Worm (Caenorhabditis elegans) whole organism, late embryonic: Measurements from ENCODE around the gene repo-1.

Source experiments
- C08G9.2 ChIP-seq: sonication (generic microtip); optimal IDR thresholded peaks from 2 replicates; lab custom pipeline; 2016; ENCODE audit warnings: mild to moderate bottlenecking, missing genetic modification characterization, moderate library complexity, missing compliant biosample characterization
- F13H6.1 ChIP-seq: sonication (generic microtip); optimal IDR thresholded peaks from 2 replicates; lab custom pipeline; 2016; ENCODE audit warnings: missing genetic modification characterization, missing compliant biosample characterization
- K02D7.2 ChIP-seq: sonication (generic microtip); optimal IDR thresholded peaks from 2 replicates; lab custom pipeline; 2017; ENCODE audit warnings: mild to moderate bottlenecking, missing genetic modification characterization, missing compliant biosample characterization
- T23F11.4 ChIP-seq: fragments of 200-800 bp; sonication (Bioruptor generic); optimal IDR thresholded peaks from 2 replicates; lab custom pipeline; 2018; ENCODE audit warnings: mild to moderate bottlenecking, missing genetic modification characterization, missing compliant biosample characterization
- Y22D7AL.16 ChIP-seq: sonication (generic microtip); optimal IDR thresholded peaks from 2 replicates; lab custom pipeline; 2016; ENCODE audit warnings: missing genetic modification characterization, missing compliant biosample characterization
- ama-1 ChIP-seq: fragments of 150-350 bp; optimal IDR thresholded peaks from 2 replicates; lab custom pipeline; 2014
- ceh-22 ChIP-seq: sonication (generic microtip); optimal IDR thresholded peaks from 2 replicates; lab custom pipeline; 2017; ENCODE audit warnings: missing biosample characterization, missing genetic modification characterization
- ceh-24 ChIP-seq: sonication (generic microtip); optimal IDR thresholded peaks from 2 replicates; lab custom pipeline; 2016; ENCODE audit warnings: mild to moderate bottlenecking, missing genetic modification characterization, missing compliant biosample characterization
- ceh-31 ChIP-seq: sonication (generic microtip); optimal IDR thresholded peaks from 2 replicates; lab custom pipeline; 2016; ENCODE audit warnings: missing genetic modification characterization, missing compliant biosample characterization
- ceh-34 ChIP-seq: sonication (generic microtip); optimal IDR thresholded peaks from 2 replicates; lab custom pipeline; 2016; ENCODE audit warnings: mild to moderate bottlenecking, missing genetic modification characterization, missing compliant biosample characterization
- ceh-48 ChIP-seq: sonication (generic microtip); optimal IDR thresholded peaks from 2 replicates; lab custom pipeline; 2016; ENCODE audit warnings: missing genetic modification characterization, inconsistent platforms, missing compliant biosample characterization
- ceh-6 ChIP-seq: fragments of 200-800 bp; sonication (Bioruptor generic); optimal IDR thresholded peaks from 2 replicates; lab custom pipeline; 2018; ENCODE audit warnings: mild to moderate bottlenecking, missing genetic modification characterization, missing compliant biosample characterization
- ceh-9 ChIP-seq: sonication (generic microtip); optimal IDR thresholded peaks from 2 replicates; lab custom pipeline; 2016; ENCODE audit warnings: mild to moderate bottlenecking, missing genetic modification characterization, inconsistent platforms, missing compliant biosample characterization
- elt-2 ChIP-seq: sonication (generic microtip); optimal IDR thresholded peaks from 2 replicates; lab custom pipeline; 2016; ENCODE audit warnings: missing genetic modification reagents, missing genetic modification characterization, missing compliant biosample characterization
- ets-4 ChIP-seq: sonication (generic microtip); optimal IDR thresholded peaks from 2 replicates; lab custom pipeline; 2016; ENCODE audit warnings: missing genetic modification characterization, missing compliant biosample characterization
- fax-1 ChIP-seq: sonication (generic microtip); optimal IDR thresholded peaks from 2 replicates; lab custom pipeline; 2016; ENCODE audit warnings: missing genotype, missing genetic modification characterization, missing compliant biosample characterization
- fkh-10 ChIP-seq: fragments of 150-350 bp; optimal IDR thresholded peaks from 2 replicates; lab custom pipeline; 2014; ENCODE audit warnings: missing biosample characterization, missing genetic modification reagents, missing genetic modification characterization
- fkh-6 ChIP-seq: sonication (generic microtip); optimal IDR thresholded peaks from 2 replicates; lab custom pipeline; 2016; ENCODE audit warnings: missing genetic modification characterization, missing compliant biosample characterization
- hlh-13 ChIP-seq: fragments of 200-800 bp; sonication (Bioruptor generic); optimal IDR thresholded peaks from 2 replicates; lab custom pipeline; 2018; ENCODE audit warnings: mild to moderate bottlenecking, missing genetic modification characterization, missing compliant biosample characterization
- hlh-15 ChIP-seq: sonication (generic microtip); optimal IDR thresholded peaks from 2 replicates; lab custom pipeline; 2016; ENCODE audit warnings: missing genetic modification characterization, missing compliant biosample characterization
- hlh-6 ChIP-seq: sonication (generic microtip); optimal IDR thresholded peaks from 2 replicates; lab custom pipeline; 2016; ENCODE audit warnings: missing genotype, missing genetic modification characterization, missing compliant biosample characterization
- lim-6 ChIP-seq: sonication (generic microtip); optimal IDR thresholded peaks from 2 replicates; lab custom pipeline; 2016; ENCODE audit warnings: missing genetic modification characterization, missing compliant biosample characterization
- madf-2 ChIP-seq: sonication (generic microtip); optimal IDR thresholded peaks from 2 replicates; lab custom pipeline; 2017; ENCODE audit warnings: missing genetic modification characterization, missing compliant biosample characterization
- nfya-1 ChIP-seq: sonication (generic microtip); optimal IDR thresholded peaks from 2 replicates; lab custom pipeline; 2017; ENCODE audit warnings: missing genetic modification characterization, mild to moderate bottlenecking, missing compliant biosample characterization, antibody characterized with exemption, moderate library complexity
- nhr-11 ChIP-seq: fragments of 150-350 bp; optimal IDR thresholded peaks from 2 replicates; lab custom pipeline; 2014; ENCODE audit warnings: missing biosample characterization, missing genetic modification characterization
- npax-4 ChIP-seq: sonication (generic microtip); optimal IDR thresholded peaks from 2 replicates; lab custom pipeline; 2016; ENCODE audit warnings: missing genetic modification characterization, missing compliant biosample characterization
- odd-2 ChIP-seq: sonication (generic microtip); optimal IDR thresholded peaks from 2 replicates; lab custom pipeline; 2017; ENCODE audit warnings: antibody characterized with exemption, mild to moderate bottlenecking, missing genetic modification characterization, missing compliant biosample characterization
- pat-9 ChIP-seq: fragments of 200-800 bp; sonication (Bioruptor generic); optimal IDR thresholded peaks from 2 replicates; lab custom pipeline; 2018; ENCODE audit warnings: mild to moderate bottlenecking, missing genetic modification characterization, moderate library complexity, missing compliant biosample characterization
- pha-2 ChIP-seq: sonication (generic microtip); optimal IDR thresholded peaks from 2 replicates; lab custom pipeline; 2017; ENCODE audit warnings: mild to moderate bottlenecking, missing genetic modification characterization, missing compliant biosample characterization
- pqm-1 ChIP-seq: sonication (generic microtip); optimal IDR thresholded peaks from 2 replicates; lab custom pipeline; 2016; ENCODE audit warnings: missing genetic modification characterization, missing compliant biosample characterization
- ref-2 ChIP-seq: sonication (generic microtip); optimal IDR thresholded peaks from 2 replicates; lab custom pipeline; 2016; ENCODE audit warnings: missing genetic modification characterization, missing compliant biosample characterization
- rnt-1 ChIP-seq: sonication (generic microtip); optimal IDR thresholded peaks from 2 replicates; lab custom pipeline; 2016; ENCODE audit warnings: missing genetic modification characterization, missing compliant biosample characterization
- sdc-2 ChIP-seq: sonication (generic microtip); optimal IDR thresholded peaks from 2 replicates; lab custom pipeline; 2016; ENCODE audit warnings: missing genotype, missing genetic modification characterization, missing compliant biosample characterization
- sox-2 ChIP-seq: fragments of 200-800 bp; sonication (Bioruptor generic); IDR thresholded peaks from 2 replicates; pipeline ENCODE4 v1.3.6; 2022; ENCODE audit warnings: missing genetic modification reagents, missing genetic modification characterization, missing compliant biosample characterization
- syd-9 ChIP-seq: sonication (generic microtip); optimal IDR thresholded peaks from 2 replicates; lab custom pipeline; 2016; ENCODE audit warnings: mild to moderate bottlenecking, missing genetic modification characterization, moderate library complexity, missing compliant biosample characterization
- tbx-2 ChIP-seq: sonication (generic microtip); optimal IDR thresholded peaks from 2 replicates; lab custom pipeline; 2016; ENCODE audit warnings: missing genetic modification characterization, missing compliant biosample characterization
- unc-3 ChIP-seq, 2 experiments: fragments of 200-800 bp in 1 of 2; sonication (Bioruptor generic) in 1 of 2; sonication (generic microtip) in 1 of 2; conservative IDR thresholded peaks in 1 of 2; optimal IDR thresholded peaks in 1 of 2; 2 replicates each; pipeline versions ENCODE4 v1.3.6 to Lab custom; 2016 to 2022; ENCODE audit warnings: missing compliant biosample characterization in 2 of 2, missing genetic modification characterization in 2 of 2, missing genetic modification reagents in 1 of 2
- unc-55 ChIP-seq: sonication (generic microtip); optimal IDR thresholded peaks from 2 replicates; lab custom pipeline; 2017; ENCODE audit warnings: missing biosample characterization, missing genetic modification reagents, missing genetic modification characterization
- unc-86 ChIP-seq: sonication (generic microtip); optimal IDR thresholded peaks from 2 replicates; lab custom pipeline; 2016; ENCODE audit warnings: missing genetic modification characterization, missing compliant biosample characterization
- zip-5 ChIP-seq: sonication (generic microtip); optimal IDR thresholded peaks from 2 replicates; lab custom pipeline; 2016; ENCODE audit warnings: missing genetic modification characterization, missing compliant biosample characterization
- ztf-16 ChIP-seq: sonication (generic microtip); optimal IDR thresholded peaks from 2 replicates; lab custom pipeline; 2017; ENCODE audit warnings: missing genetic modification characterization, missing compliant biosample characterization

The repo-1 gene

ce11 chrIV:12089551-12089950, 5.3 kb downstream of the repo-1 start, which contains the start of gene F11A10.6:
TSS of gene F11A10.6 (minus strand) at chrIV:12089651.
- no peak for TF ChIP-seq pat-9
- no peak for TF ChIP-seq odd-2 (tag; lab: Kevin White, UChicago)
- TF ChIP-seq pqm-1 (tag; lab: Kevin White, UChicago), result no peak
- no peak for TF ChIP-seq elt-2
- no peak for TF ChIP-seq unc-55
- TF ChIP-seq T23F11.4 (GFP tag; lab: Kevin White, UChicago), result no peak
- no peak for TF ChIP-seq ceh-48 (tag; lab: Kevin White, UChicago)
- TF ChIP-seq zip-5 (tag; lab: Kevin White, UChicago), result no peak
- no peak for TF ChIP-seq ama-1
- no peak for TF ChIP-seq madf-2 (tag; lab: Kevin White, UChicago)
- no peak for TF ChIP-seq ceh-22
- no peak for TF ChIP-seq tbx-2 (tag; lab: Kevin White, UChicago)
- TF ChIP-seq ref-2 (tag; lab: Kevin White, UChicago), result no peak
- no peak for TF ChIP-seq nfya-1 (tag; lab: Kevin White, UChicago)
- TF ChIP-seq, all 69 proteins: peak for 0

DNA sequence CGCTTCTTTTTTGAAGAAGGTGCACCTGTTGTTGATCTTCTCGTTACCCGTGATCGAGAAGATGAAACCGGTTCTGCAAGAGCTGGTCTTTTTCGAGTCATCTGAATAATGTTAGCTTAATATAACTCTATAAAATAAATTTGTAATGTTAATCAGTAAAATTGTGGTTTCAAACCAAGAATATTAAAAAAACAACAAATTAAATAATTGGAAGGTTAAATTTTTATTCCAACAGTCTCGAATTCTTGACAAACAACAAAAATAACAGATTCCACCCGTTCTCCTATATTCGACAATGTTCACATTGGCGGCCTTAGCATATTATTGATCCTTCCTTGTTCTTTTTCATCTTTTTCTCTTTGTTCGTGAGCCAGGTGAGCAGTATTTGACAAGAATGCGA, 7.8 kb downstream of the repo-1 start, which contains the start of gene mig-32:
Gene mig-32 (minus strand): TSS at position 101 of the 400 bp plus-strand sequence.
- TF ChIP-seq syd-9 (tag; lab: Kevin White, UChicago), result no peak
- no peak for TF ChIP-seq K02D7.2 (tag; lab: Kevin White, UChicago)
- no peak for TF ChIP-seq zip-5 (tag; lab: Kevin White, UChicago)
- no peak for TF ChIP-seq unc-86 (tag; lab: Kevin White, UChicago)
- TF ChIP-seq lim-6 (tag; lab: Kevin White, UChicago), result no peak
- TF ChIP-seq ceh-9 (tag; lab: Kevin White, UChicago), result no peak
- TF ChIP-seq hlh-6 (tag; lab: Kevin White, UChicago), result no peak
- TF ChIP-seq hlh-15, result no peak
- TF ChIP-seq, all 69 proteins: peak for 0

DNA sequence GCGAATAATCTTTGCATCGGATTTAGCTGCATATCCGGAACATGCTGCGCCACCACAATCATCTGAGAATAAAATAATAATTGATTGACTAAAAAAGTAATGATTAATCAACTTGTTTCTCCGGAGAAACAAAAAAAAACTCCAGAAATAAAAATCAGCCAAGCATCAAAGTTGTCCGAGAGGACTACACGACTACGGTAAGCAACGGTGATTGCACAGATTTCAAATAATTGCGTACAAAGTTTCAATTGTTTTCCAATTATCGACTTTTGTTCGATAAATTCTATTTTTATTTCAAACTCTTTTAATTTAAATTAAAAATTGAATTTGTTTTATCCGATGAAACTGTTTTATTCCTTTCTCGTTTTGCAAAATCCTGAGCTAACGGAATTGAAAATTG, 9.1 kb downstream of the repo-1 start, which contains the start of gene cpsf-4:
Gene cpsf-4 (minus strand): TSS at position 62 of the 400 bp plus-strand sequence.
- TF ChIP-seq pha-2 (tag; lab: Kevin White, UChicago) (no peak), syd-9 (tag; lab: Kevin White, UChicago) (no peak), ets-4 (no peak), C08G9.2 (no peak), npax-4 (tag; lab: Kevin White, UChicago) (no peak), fkh-10 (GFP tag; lab: Kevin White, UChicago) (no peak), unc-3 (GFP tag; conservative IDR thresholded peaks at IDR 0.05; lab: Robert Waterston, UW) (no peak), unc-3 (tag; optimal IDR thresholded peaks at IDR 0.05; lab: Kevin White, UChicago) (no peak), ceh-24 (no peak), ceh-6 (no peak), sdc-2 (tag; lab: Kevin White, UChicago) (no peak), F13H6.1 (no peak), sox-2 (GFP tag; lab: Robert Waterston, UW) (no peak), Y22D7AL.16 (tag; lab: Kevin White, UChicago) (no peak), odd-2 (tag; lab: Kevin White, UChicago) (no peak), ceh-22 (no peak), hlh-13 (GFP tag; lab: Kevin White, UChicago) (no peak), rnt-1 (tag; lab: Kevin White, UChicago) (no peak), ceh-34 (tag; lab: Kevin White, UChicago) (no peak), nhr-11 (tag; lab: Kevin White, UChicago) (no peak)

DNA sequence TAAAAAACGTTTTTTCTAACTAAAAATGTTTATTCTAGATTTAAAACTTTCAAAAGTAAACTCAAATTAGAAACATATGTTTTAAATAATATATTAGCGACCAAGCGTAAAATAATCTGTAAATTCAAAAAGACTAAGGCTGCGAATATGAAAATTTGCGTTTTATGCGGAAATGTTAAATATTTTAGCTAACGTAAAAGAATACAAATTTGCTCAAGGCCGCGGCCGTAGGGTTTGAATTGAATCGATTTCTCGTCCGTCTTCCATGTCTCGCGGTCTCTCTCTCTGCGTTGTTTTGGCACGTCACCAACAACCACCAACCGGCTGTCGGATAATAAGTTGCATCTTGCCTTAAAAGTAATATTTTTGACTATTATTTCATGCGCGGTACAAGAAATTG, 9.5 kb downstream of the repo-1 start, which contains the start of gene F11A10.5:
Gene F11A10.5 (plus strand): TSS at position 301 of the 400 bp plus-strand sequence.
- peak; percentile 16 for TF ChIP-seq zip-5 (tag; lab: Kevin White, UChicago)
- TF ChIP-seq ceh-31 (tag; lab: Kevin White, UChicago), result peak; percentile 10
- no peak for TF ChIP-seq sdc-2 (tag; lab: Kevin White, UChicago)
- no peak for TF ChIP-seq ztf-16 (tag; lab: Kevin White, UChicago)
- peak; percentile 47 for TF ChIP-seq ceh-48 (tag; lab: Kevin White, UChicago)
- TF ChIP-seq fkh-6 (tag; lab: Kevin White, UChicago), result no peak
- TF ChIP-seq elt-2, result no peak
- TF ChIP-seq ets-4, result no peak
- no peak for TF ChIP-seq hlh-6 (tag; lab: Kevin White, UChicago)
- TF ChIP-seq fax-1, result no peak
